Worm (Caenorhabditis elegans): ENCODE data around the gene acp-6.

Gene acp-6

ce11 chrIV:6426089-6426715, at the start of gene acp-6:
TSS of gene acp-6 (minus strand) at chrIV:6426139.
- TF ChIP-seq egl-44 (GFP tag; IDR thresholded peaks at IDR 0.05), result no peak
- TF ChIP-seq egrh-3 (GFP tag; IDR thresholded peaks at IDR 0.05), result no peak
- TF ChIP-seq lin-54 (GFP tag; optimal IDR thresholded peaks at IDR 0.05), result no peak
- no peak for TF ChIP-seq lin-35 (GFP tag; optimal IDR thresholded peaks at IDR 0.05)
- no peak for TF ChIP-seq lsl-1 (GFP tag; optimal IDR thresholded peaks at IDR 0.05)
- no peak for TF ChIP-seq Y79H2A.3 (GFP tag; conservative IDR thresholded peaks at IDR 0.05)

ce11 chrIV:6474751-6475150, 48.8 kb upstream of the acp-6 start:
- TF ChIP-seq F52B5.7 (tag; optimal IDR thresholded peaks at IDR 0.05) (no peak), F49E8.2 (tag; optimal IDR thresholded peaks at IDR 0.05; ENCODE audit: insufficient read depth) (no peak), hmg-1.2 (GFP tag; IDR thresholded peaks at IDR 0.05) (peak; percentile 72; the same call in 1 of the 2 replicates), Y56A3A.18 (GFP tag; IDR thresholded peaks at IDR 0.05) (no peak), B0019.2 (GFP tag; conservative IDR thresholded peaks at IDR 0.05) (no peak), snpc-4 (GFP tag; optimal IDR thresholded peaks at IDR 0.05) (no peak), snpc-4 (tag; optimal IDR thresholded peaks at IDR 0.05) (peak in 1 of 4 experiments; percentile 14), atf-7 (tag; optimal IDR thresholded peaks at IDR 0.05) (no peak), attf-5 (GFP tag; optimal IDR thresholded peaks at IDR 0.05) (peak; percentile 13), unc-62 (GFP tag; optimal IDR thresholded peaks at IDR 0.05) (no peak), efl-1 (GFP tag; optimal IDR thresholded peaks at IDR 0.05) (no peak), sea-2 (GFP tag; IDR thresholded peaks at IDR 0.05) (no peak), ztf-28 (GFP tag; IDR thresholded peaks at IDR 0.05) (no peak), aptf-2 (GFP tag; conservative IDR thresholded peaks at IDR 0.05) (no peak), chd-7 (tag; optimal IDR thresholded peaks at IDR 0.05) (no peak), lin-35 (GFP tag; optimal IDR thresholded peaks at IDR 0.05) (peak in 1 of 3 experiments; percentile 58), pha-4 (tag; optimal IDR thresholded peaks at IDR 0.05) (no peak)

- TF ChIP-seq F49E8.2 (tag; optimal IDR thresholded peaks at IDR 0.05; ENCODE audit: insufficient read depth), result no peak
- TF ChIP-seq F52B5.7 (tag; optimal IDR thresholded peaks at IDR 0.05), result no peak
- TF ChIP-seq zfh-2 (GFP tag; conservative IDR thresholded peaks at IDR 0.05), result no peak
- no peak for TF ChIP-seq tlf-1 (GFP tag; optimal IDR thresholded peaks at IDR 0.05)
- TF ChIP-seq bed-2 (GFP tag; IDR thresholded peaks at IDR 0.05), result no peak
- no peak for TF ChIP-seq lir-1 (GFP tag; conservative IDR thresholded peaks at IDR 0.05)
- no peak for TF ChIP-seq bed-1 (GFP tag; IDR thresholded peaks at IDR 0.05)
- no peak for TF ChIP-seq hsf-1 (GFP tag; IDR thresholded peaks at IDR 0.05)
- no peak for TF ChIP-seq Y67H2A.10 (GFP tag; conservative IDR thresholded peaks at IDR 0.05)
- TF ChIP-seq madf-6 (GFP tag; IDR thresholded peaks at IDR 0.05), result no peak
- no peak for TF ChIP-seq unc-130 (GFP tag; optimal IDR thresholded peaks at IDR 0.05)
- no peak for TF ChIP-seq ZK185.1 (tag; optimal IDR thresholded peaks at IDR 0.05; ENCODE audit: poor library complexity, severe bottlenecking)
- TF ChIP-seq sea-2 (GFP tag; IDR thresholded peaks at IDR 0.05), result no peak
- no peak for TF ChIP-seq lag-1 (GFP tag; IDR thresholded peaks at IDR 0.05)
- no peak for TF ChIP-seq mel-28 (tag; optimal IDR thresholded peaks at IDR 0.05; ENCODE audit: borderline replicate concordance)
- no peak for TF ChIP-seq athp-1 (tag; optimal IDR thresholded peaks at IDR 0.05)
- TF ChIP-seq F22D6.2 (tag; optimal IDR thresholded peaks at IDR 0.05), result no peak
- no peak for TF ChIP-seq dox-1 (GFP tag; IDR thresholded peaks at IDR 0.05)
- no peak for TF ChIP-seq lsl-1 (GFP tag; optimal IDR thresholded peaks at IDR 0.05)
Observed at ce11 chrIV:6473140-6473539, 47.2 kb upstream of the acp-6 start, which contains the start of gene Y73B6BL.27. TSS of gene Y73B6BL.27 (minus strand) at chrIV:6473240.

Measured in whole organism, young adult.